Fruit fly (Drosophila melanogaster): ENCODE results near the gene eIF4E1.

Gene eIF4E1

dm6 chr3L:9383345-9384075 lies 18.8 kb downstream of the eIF4E1 start, which contains the start of gene Hsp27:
TSS of gene Hsp27 (plus strand) at chr3L:9384063.
- TF ChIP-seq CG8478 (optimal IDR thresholded peaks at IDR 0.05) (no peak), CTCF (optimal IDR thresholded peaks at IDR 0.05) (no peak)

- no peak for TF ChIP-seq CTCF (optimal IDR thresholded peaks at IDR 0.05)
- no peak for TF ChIP-seq CG8478 (optimal IDR thresholded peaks at IDR 0.05)
Observed at dm6 chr3L:9381602-9382001, 20.7 kb downstream of the eIF4E1 start, which contains the start of gene Hsp23. TSS of gene Hsp23 (plus strand) at chr3L:9381882.

dm6 chr3L:9380344-9380849 lies 21.9 kb downstream of the eIF4E1 start:
- TF ChIP-seq CG8478 (optimal IDR thresholded peaks at IDR 0.05) (no peak), CTCF (optimal IDR thresholded peaks at IDR 0.05) (no peak)

dm6 chr3L:9379484-9380343 lies 22.5 kb downstream of the eIF4E1 start, which contains the start of gene Hsp67Ba:
TSS of gene Hsp67Ba (minus strand) at chr3L:9379534.
- TF ChIP-seq CTCF (optimal IDR thresholded peaks at IDR 0.05): no peak
- TF ChIP-seq CG8478 (optimal IDR thresholded peaks at IDR 0.05): no peak

dm6 chr3L:9377198-9378035 lies 24.8 kb downstream of the eIF4E1 start, which contains the start of gene Hsp26:
TSS of gene Hsp26 (minus strand) at chr3L:9377427.
- TF ChIP-seq CTCF (optimal IDR thresholded peaks at IDR 0.05): no peak

dm6 chr3L:9376573-9376972 lies 25.7 kb downstream of the eIF4E1 start:
- no peak for TF ChIP-seq CTCF (optimal IDR thresholded peaks at IDR 0.05)

dm6 chr3L:9375130-9375529 lies 27.1 kb downstream of the eIF4E1 start, which contains the start of gene CG4461:
TSS of gene CG4461 (plus strand) at chr3L:9375430.
- TF ChIP-seq CTCF (optimal IDR thresholded peaks at IDR 0.05) (no peak), CG8478 (optimal IDR thresholded peaks at IDR 0.05) (no peak)

- TF ChIP-seq CTCF (optimal IDR thresholded peaks at IDR 0.05) (no peak), CG8478 (optimal IDR thresholded peaks at IDR 0.05) (no peak)
Observed at dm6 chr3L:9373374-9374004, 28.8 kb downstream of the eIF4E1 start.

dm6 chr3L:9372278-9372975 lies 29.8 kb downstream of the eIF4E1 start, which contains the start of the genes Hsp67Bc, CG4456 and Hsp22:
TSS of gene Hsp67Bc (minus strand) at chr3L:9372497.
TSS of gene CG4456 (plus strand) at chr3L:9372722.
TSS of gene Hsp22 (plus strand) at chr3L:9372931.
- TF ChIP-seq CG8478 (optimal IDR thresholded peaks at IDR 0.05) (no peak), CTCF (optimal IDR thresholded peaks at IDR 0.05) (no peak)

- TF ChIP-seq CTCF (optimal IDR thresholded peaks at IDR 0.05) (no peak), CG8478 (optimal IDR thresholded peaks at IDR 0.05) (no peak)
Observed at dm6 chr3L:9370907-9371365, 31.3 kb downstream of the eIF4E1 start, which contains the start of gene Fdx1. TSS of gene Fdx1 (minus strand) at chr3L:9371238.

- TF ChIP-seq CG8478 (optimal IDR thresholded peaks at IDR 0.05) (no peak), CTCF (optimal IDR thresholded peaks at IDR 0.05) (no peak)
Observed at dm6 chr3L:9368665-9369064, 33.6 kb downstream of the eIF4E1 start.

- TF ChIP-seq CG8478 (optimal IDR thresholded peaks at IDR 0.05) (no peak), CTCF (optimal IDR thresholded peaks at IDR 0.05) (no peak)
Observed at dm6 chr3L:9367431-9367867, 34.8 kb downstream of the eIF4E1 start.

- TF ChIP-seq CTCF (optimal IDR thresholded peaks at IDR 0.05) (no peak), CG8478 (optimal IDR thresholded peaks at IDR 0.05) (no peak)
Observed at dm6 chr3L:9366850-9367430, 35.3 kb downstream of the eIF4E1 start, which contains the start of the genes Klp67A and CG4452. TSS of gene Klp67A (minus strand) at chr3L:9367046. TSS of gene CG4452 (plus strand) at chr3L:9367377.
